Fruit fly (Drosophila melanogaster): ENCODE measurements around the gene RFeSP.

RFeSP gene

dm6 chr2L:1629206-1629959 lies 15.4 kb upstream of the RFeSP start (continued):
- no peak for TF ChIP-seq maf-S (GFP tag; optimal IDR thresholded peaks at IDR 0.05)
- no peak for TF ChIP-seq CG9876 (GFP tag; optimal IDR thresholded peaks at IDR 0.05)
- peak; percentile 93 for TF ChIP-seq Ets65A (GFP tag)
- TF ChIP-seq abd-A (tag; optimal IDR thresholded peaks at IDR 0.05) = no peak
- no peak for TF ChIP-seq sr (GFP tag; IDR thresholded peaks at IDR 0.05)
- TF ChIP-seq E2f2 (GFP tag; IDR thresholded peaks at IDR 0.05) = peak; percentile 50
- no peak for TF ChIP-seq Stat92E (GFP tag; optimal IDR thresholded peaks at IDR 0.05)
- TF ChIP-seq NK7.1 (GFP tag; optimal IDR thresholded peaks at IDR 0.05) = no peak
- peak; percentile 82 for TF ChIP-seq CG12769 (tag; optimal IDR thresholded peaks at IDR 0.05)
- TF ChIP-seq tx (GFP tag; optimal IDR thresholded peaks at IDR 0.05) = no peak
- TF ChIP-seq CG6654 (GFP tag; optimal IDR thresholded peaks at IDR 0.05) = no peak
- peak; percentile 34 for TF ChIP-seq BtbVII (GFP tag; optimal IDR thresholded peaks at IDR 0.05)
- peak; percentile 49; the same call in 1 of the 3 replicates for TF ChIP-seq CG34422 (GFP tag; IDR thresholded peaks at IDR 0.05)
- peak; percentile 65 for TF ChIP-seq sob (GFP tag; IDR thresholded peaks at IDR 0.05)
- peak; percentile 59; the same call in 1 of the 2 replicates for TF ChIP-seq CG3847 (GFP tag; IDR thresholded peaks at IDR 0.05)
- no peak for TF ChIP-seq Dfd (GFP tag; optimal IDR thresholded peaks at IDR 0.05)
- no peak for TF ChIP-seq Dref (GFP tag; IDR thresholded peaks at IDR 0.05)
- TF ChIP-seq CG12155 (GFP tag; optimal IDR thresholded peaks at IDR 0.05) = peak; percentile 42
- TF ChIP-seq CG2712 (tag; optimal IDR thresholded peaks at IDR 0.05) = peak; percentile 51
- no peak for TF ChIP-seq Hey (tag; optimal IDR thresholded peaks at IDR 0.05)
- TF ChIP-seq sisA (GFP tag; IDR thresholded peaks at IDR 0.05) = peak; percentile 36
- no peak for TF ChIP-seq CG9609 (GFP tag; optimal IDR thresholded peaks at IDR 0.05)
- TF ChIP-seq Dad (GFP tag; optimal IDR thresholded peaks at IDR 0.05) = peak; percentile 40
- peak; percentile 35 for TF ChIP-seq ewg (GFP tag; optimal IDR thresholded peaks at IDR 0.05)
- peak; percentile 12 for TF ChIP-seq ems (GFP tag; optimal IDR thresholded peaks at IDR 0.05)
- TF ChIP-seq Meics (GFP tag; optimal IDR thresholded peaks at IDR 0.05) = peak; percentile 62
- no peak for TF ChIP-seq CG2199 (GFP tag; IDR thresholded peaks at IDR 0.05)
- no peak for TF ChIP-seq bbx (GFP tag; IDR thresholded peaks at IDR 0.05; ENCODE audit: partially characterized antibody)
- 0 out of 2 replicates have a peak, but pooled peaks have one; percentile 23 for TF ChIP-seq CG31441 (GFP tag; IDR thresholded peaks at IDR 0.05)
- TF ChIP-seq Xbp1 (GFP tag; optimal IDR thresholded peaks at IDR 0.05) = peak; percentile 50
- TF ChIP-seq B-H1 (GFP tag; IDR thresholded peaks at IDR 0.05) = peak; percentile 18; the same call in 1 of the 3 replicates
- TF ChIP-seq az2 (GFP tag; optimal IDR thresholded peaks at IDR 0.05) = peak; percentile 28
- peak; percentile 75 for TF ChIP-seq grau (tag; optimal IDR thresholded peaks at IDR 0.05)
- TF ChIP-seq gro (GFP tag; optimal IDR thresholded peaks at IDR 0.05) = peak; percentile 4
- TF ChIP-seq trem (tag; optimal IDR thresholded peaks at IDR 0.05) = no peak
- TF ChIP-seq fd3F (GFP tag; optimal IDR thresholded peaks at IDR 0.05) = peak; percentile 38
- TF ChIP-seq ash1 (GFP tag; optimal IDR thresholded peaks at IDR 0.05) = no peak
- TF ChIP-seq zen2 (GFP tag; IDR thresholded peaks at IDR 0.05; ENCODE audit: partially characterized antibody) = no peak
- no peak for TF ChIP-seq CG33557 (GFP tag; optimal IDR thresholded peaks at IDR 0.05)
- peak; percentile 6 for TF ChIP-seq CG7928 (GFP tag; optimal IDR thresholded peaks at IDR 0.05)
- TF ChIP-seq CG10654 (GFP tag; optimal IDR thresholded peaks at IDR 0.05) = peak; percentile 15
- peak; percentile 70 for TF ChIP-seq dmrt99B (tag; optimal IDR thresholded peaks at IDR 0.05)
- no peak for TF ChIP-seq h (optimal IDR thresholded peaks at IDR 0.05)
- TF ChIP-seq Spps (tag; optimal IDR thresholded peaks at IDR 0.05) = no peak
- peak; percentile 1 for TF ChIP-seq CG3995 (GFP tag; optimal IDR thresholded peaks at IDR 0.05)
- TF ChIP-seq klu (GFP tag; IDR thresholded peaks at IDR 0.05) = peak; percentile 28; the same call in 1 of the 2 replicates
- TF ChIP-seq CG10431 (GFP tag; optimal IDR thresholded peaks at IDR 0.05) = no peak
- TF ChIP-seq psq (GFP tag; optimal IDR thresholded peaks at IDR 0.05) = no peak
- no peak for TF ChIP-seq CG42726 (GFP tag; IDR thresholded peaks at IDR 0.05; ENCODE audit: partially characterized antibody)

Measured in whole organism, embryonic.